Worm (Caenorhabditis elegans) whole organism, L4/young adult: ENCODE measurements around the gene Y54G9A.9.

ENCODE experiments used
- W03F9.2 ChIP-seq: fragments of 150-350 bp; optimal IDR thresholded peaks from 2 replicates; lab custom pipeline; 2014; ENCODE audit warnings: missing biosample characterization, missing genetic modification characterization
- dao-5 ChIP-seq: sonication (generic microtip); optimal IDR thresholded peaks from 2 replicates; lab custom pipeline; 2016; ENCODE audit warnings: missing genotype, missing genetic modification characterization, moderate library complexity, missing compliant biosample characterization
- him-1 ChIP-seq: sonication (generic microtip); optimal IDR thresholded peaks from 2 replicates; lab custom pipeline; 2016; ENCODE audit warnings: missing genotype, missing genetic modification reagents, missing genetic modification characterization, missing compliant biosample characterization

Y54G9A.9 gene

DNA sequence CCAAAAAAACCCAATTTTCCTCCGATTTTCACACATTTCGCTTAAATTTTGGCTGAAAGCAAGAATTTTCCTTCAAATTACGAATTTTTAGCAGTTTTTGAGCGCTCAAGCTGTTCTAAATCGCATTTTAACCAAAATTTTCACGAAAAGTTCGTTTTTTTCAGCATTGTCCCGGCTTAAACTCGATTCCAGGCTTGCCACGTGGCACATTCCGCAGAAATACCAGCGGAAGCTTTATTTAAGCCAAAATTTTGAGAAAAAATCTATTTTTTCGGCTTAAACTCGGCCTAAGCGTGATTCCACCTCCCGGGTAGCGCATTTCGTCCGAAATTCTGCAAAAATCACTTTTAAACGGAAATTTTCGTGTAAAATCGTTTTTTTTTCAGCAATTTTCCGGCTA lies 5.8 kb upstream of the Y54G9A.9 start:
- no peak for TF ChIP-seq dao-5
- TF ChIP-seq W03F9.2 (tag; lab: Kevin White, UChicago): no peak
- no peak for TF ChIP-seq him-1 (tag; lab: Kevin White, UChicago)

DNA sequence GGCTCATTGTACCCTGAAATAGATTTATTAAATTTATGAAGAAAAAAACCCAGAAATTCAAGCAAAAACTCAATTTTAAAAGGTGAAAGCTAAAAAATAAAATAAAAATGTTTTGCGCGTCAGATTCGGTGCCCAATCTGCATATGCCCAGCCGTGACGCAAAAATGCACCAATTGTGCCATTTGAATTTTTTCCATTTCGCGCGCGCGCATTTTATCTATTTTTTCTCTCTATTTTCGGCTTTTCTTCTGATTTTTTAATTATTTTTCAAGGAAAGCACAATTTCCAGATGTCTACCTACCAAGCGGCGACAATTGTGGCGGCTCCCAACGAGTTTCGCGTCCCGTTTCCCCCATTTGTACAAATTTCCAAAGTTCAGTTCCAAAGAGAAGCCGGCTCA lies 3.7 kb upstream of the Y54G9A.9 start, which contains the start of the genes Y54G9A.7 and bub-3:
TSS of gene Y54G9A.7 (minus strand) at position 7 of the 400 bp plus-strand sequence.
TSS of gene bub-3 (plus strand) at position 270 of the 400 bp plus-strand sequence.
- TF ChIP-seq him-1 (tag; lab: Kevin White, UChicago): no peak
- no peak for TF ChIP-seq W03F9.2 (tag; lab: Kevin White, UChicago)
- no peak for TF ChIP-seq dao-5

DNA sequence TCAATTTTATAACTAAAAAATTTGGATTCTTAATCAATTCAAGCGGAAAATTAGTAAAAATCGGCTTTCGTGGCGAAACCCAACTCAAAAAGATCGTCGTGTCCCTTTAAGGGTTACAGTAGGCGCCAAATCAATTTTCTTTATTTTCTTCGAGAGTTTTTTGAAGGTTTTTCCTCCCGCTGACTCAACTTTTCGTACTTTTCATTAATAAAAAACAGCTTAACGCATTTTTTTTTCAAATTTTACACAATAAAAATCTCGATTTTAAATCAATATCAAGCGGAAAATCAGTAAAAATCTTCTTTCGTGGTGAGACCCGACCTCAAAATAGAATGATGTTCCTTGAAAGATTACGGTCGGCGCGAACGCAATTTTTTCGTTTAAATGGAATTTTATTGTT lies 2.6 kb downstream of the Y54G9A.9 start:
- TF ChIP-seq him-1 (tag; lab: Kevin White, UChicago): no peak
- peak; percentile 13 for TF ChIP-seq W03F9.2 (tag; lab: Kevin White, UChicago)

DNA sequence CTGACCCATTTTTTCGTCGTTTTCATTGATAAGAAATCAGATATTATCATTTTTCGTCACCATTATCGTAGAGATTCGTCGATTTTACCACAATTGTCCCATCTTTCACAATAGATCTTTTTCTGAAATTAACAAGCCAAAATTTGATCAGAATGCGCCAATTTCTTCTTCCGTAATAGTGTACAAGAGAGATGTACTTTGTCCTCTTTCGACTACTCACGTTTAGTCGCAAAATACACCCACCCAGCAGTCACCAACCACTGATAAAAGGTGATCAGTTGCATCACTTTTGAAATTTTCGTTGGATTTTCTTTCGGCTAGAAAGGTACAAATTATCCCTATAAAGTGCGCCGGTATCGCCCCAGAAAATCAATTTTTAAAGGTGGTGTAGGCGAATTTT lies 3.1 kb downstream of the Y54G9A.9 start:
- TF ChIP-seq W03F9.2 (tag; lab: Kevin White, UChicago) (no peak), dao-5 (no peak), him-1 (tag; lab: Kevin White, UChicago) (no peak)

DNA sequence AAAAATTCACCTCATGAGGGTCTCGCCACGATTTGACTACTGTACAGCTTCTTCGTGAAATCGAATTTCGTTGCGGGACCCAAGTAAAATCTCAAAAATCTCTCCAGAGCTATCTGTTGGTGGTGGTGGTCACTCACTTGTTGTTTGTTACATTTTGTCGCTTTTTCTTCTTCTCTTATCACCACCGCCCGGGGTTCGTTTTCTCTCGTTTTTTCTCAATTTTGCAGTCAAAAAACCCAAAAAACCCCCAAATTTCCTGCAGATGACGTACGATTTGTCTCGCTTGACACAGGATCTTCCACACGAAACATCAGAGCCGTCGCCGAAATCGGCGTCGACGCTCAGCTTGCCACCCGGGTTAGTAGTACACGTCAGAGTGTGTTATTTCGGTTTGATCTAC lies 6.6 kb downstream of the Y54G9A.9 start, which contains the start of gene R06B9.5:
TSS of gene R06B9.5 (plus strand) at position 232 of the 400 bp plus-strand sequence.
- TF ChIP-seq W03F9.2 (tag; lab: Kevin White, UChicago) (no peak), dao-5 (no peak), him-1 (tag; lab: Kevin White, UChicago) (no peak)

DNA sequence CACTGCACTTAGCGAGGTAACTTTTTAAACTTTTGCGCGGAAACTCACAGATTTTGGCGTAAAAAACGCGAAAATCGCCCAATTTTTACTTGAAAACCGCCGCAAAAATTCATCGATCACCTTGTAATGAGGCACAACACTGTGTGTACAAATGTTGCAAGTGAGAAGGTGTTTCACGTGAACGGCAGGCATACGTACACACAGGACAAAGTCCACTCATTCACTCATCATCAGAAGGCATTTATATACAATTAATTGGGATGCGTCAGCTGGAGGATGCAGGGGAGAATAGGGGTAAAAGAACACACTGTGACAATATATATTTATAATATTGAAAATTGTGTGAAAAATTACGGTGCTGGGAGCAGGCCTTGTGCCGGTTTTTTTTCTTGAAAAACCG lies 7.4 kb downstream of the Y54G9A.9 start:
- TF ChIP-seq W03F9.2 (tag; lab: Kevin White, UChicago): no peak
- TF ChIP-seq him-1 (tag; lab: Kevin White, UChicago): no peak
- TF ChIP-seq dao-5: no peak

DNA sequence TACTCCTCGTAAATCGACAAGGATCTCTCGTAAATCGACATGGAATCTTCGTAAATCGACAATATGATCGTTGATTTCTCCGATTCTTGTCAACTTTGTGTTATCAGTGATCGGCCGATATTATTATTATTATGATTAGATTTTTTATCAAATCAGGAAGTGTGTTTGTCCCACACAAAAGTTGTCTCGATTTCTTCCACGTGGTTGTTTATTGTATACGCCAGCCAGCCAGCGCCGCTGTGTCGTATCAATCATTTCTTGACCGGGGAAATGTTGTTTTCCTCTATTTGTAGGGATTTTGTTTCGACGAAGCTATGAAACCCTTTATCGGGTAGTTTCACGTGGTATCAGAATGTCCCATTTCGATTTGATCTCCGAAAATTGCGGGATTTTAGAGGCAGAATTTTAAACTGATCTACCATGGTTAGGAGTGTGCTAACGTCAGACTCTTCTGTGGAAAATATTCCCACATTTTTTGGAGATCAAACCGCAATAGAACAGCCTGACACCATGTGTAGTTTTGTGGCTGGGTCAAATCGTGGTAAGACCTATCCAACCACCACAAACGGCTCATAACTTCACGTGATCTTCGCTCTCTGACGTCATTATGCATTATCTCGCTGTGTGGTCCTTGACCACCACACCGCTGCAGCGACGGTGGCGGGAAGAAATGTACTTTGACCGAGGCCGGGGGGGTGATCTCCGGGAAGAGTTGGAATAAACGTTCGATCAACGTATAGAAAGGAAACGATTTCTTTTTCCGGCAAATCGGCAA lies 8.4 kb downstream of the Y54G9A.9 start:
- no peak for TF ChIP-seq him-1 (tag; lab: Kevin White, UChicago)
- no peak for TF ChIP-seq W03F9.2 (tag; lab: Kevin White, UChicago)
- TF ChIP-seq dao-5: no peak

DNA sequence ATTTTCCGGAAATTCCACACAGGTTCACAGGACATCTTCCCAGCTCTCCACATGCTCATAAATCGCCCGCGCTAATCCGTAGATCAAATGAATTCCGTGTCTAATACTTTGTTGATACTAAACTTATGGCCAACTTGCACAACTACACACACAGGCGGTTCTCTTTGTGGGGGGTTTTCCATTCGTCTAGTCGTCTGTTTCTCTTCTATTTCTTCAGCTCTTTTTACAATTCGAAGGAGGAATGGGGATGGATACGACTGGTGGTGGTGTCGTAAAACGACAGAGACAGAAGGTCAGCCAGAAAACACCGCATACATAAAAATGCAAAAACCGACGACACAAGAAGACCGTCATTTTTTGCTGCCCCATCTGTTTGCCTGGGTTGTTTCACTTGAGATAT lies 9.9 kb downstream of the Y54G9A.9 start:
- TF ChIP-seq W03F9.2 (tag; lab: Kevin White, UChicago) (no peak), him-1 (tag; lab: Kevin White, UChicago) (no peak), dao-5 (no peak)

DNA sequence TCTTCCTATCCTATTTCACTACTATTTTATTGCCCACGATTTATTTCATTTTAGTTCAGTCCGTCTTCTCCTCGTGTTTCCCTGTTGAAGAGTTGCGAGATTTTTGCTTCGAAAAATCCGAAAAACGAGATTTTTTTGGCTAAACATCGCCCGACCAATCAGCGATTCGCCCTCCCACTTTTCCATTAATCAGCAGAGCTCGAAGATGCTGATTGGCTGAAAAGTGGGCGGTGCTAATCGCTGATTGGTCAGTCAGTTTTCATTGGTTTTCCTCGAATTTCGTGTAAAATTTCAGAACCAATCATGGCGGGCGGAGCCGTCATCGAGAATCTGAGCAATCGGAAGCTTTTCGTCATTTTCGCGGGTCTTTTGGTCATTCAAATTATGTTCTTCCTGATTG lies 11.9 kb downstream of the Y54G9A.9 start, which contains the start of gene mig-14:
TSS of gene mig-14 (plus strand) at position 290 of the 400 bp plus-strand sequence.
- TF ChIP-seq him-1 (tag; lab: Kevin White, UChicago): no peak
- no peak for TF ChIP-seq dao-5
- TF ChIP-seq W03F9.2 (tag; lab: Kevin White, UChicago): no peak

DNA sequence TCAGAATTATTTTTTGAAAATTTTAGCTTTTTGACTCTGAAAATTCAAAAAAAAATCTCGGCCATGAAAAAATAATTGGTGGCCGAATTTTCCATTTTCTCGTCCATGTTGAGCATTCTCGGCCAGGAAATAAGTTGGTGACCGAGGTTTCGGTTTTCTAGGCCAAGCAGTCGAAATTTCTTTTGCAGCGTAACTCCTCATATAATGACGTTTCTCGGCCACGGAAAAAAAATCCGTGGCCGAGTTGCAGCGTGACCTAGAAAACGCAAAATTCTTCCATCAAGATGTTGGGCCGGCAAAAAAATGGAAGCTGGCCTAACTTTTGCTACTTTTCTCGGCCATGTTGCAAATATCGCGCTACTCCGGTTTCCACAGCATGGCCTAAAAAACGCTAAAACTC lies 20.6 kb downstream of the Y54G9A.9 start:
- TF ChIP-seq him-1 (tag; lab: Kevin White, UChicago) (no peak), W03F9.2 (tag; lab: Kevin White, UChicago) (no peak), dao-5 (no peak)

DNA sequence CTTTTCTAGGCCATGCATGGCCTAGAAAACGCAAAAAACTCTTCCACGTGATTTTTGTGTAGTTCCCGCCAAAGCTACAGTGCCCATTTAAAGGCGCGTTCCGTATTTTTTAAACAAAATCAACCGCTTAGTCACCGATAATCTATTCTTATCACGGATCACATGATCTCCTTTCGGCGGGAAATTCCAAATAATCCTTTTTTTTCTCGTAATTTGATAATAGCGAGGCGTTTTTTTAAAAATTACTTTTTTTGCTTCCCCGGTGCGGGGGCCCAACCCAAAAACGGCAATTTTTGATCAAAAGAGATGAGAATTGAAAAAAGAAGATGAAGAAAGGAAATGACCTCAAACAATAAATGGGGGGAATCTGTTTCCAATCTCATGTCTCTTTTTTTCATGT lies 21.5 kb downstream of the Y54G9A.9 start:
- TF ChIP-seq him-1 (tag; lab: Kevin White, UChicago) (no peak), dao-5 (no peak), W03F9.2 (tag; lab: Kevin White, UChicago) (no peak)

DNA sequence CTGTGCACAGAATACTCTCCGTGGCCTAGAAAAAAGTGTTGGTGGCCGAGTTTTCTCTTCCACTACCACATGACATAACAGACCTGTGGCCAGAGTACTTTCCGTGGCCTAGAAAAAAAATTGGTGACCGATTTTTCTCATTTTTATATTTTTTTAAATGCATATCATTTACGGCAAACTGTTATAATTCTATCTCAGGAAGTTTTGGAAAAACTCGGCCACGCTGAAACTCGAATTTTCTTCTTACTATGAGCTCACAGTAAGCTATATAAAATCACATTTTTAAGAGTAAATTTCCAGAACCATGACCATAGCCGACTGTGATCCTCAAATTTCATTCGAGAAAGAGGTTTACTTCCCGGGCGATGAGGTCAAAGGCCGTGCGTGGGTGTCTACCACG lies 22.5 kb downstream of the Y54G9A.9 start, which contains the start of gene arrd-14:
TSS of gene arrd-14 (plus strand) at position 301 of the 400 bp plus-strand sequence.
- TF ChIP-seq W03F9.2 (tag; lab: Kevin White, UChicago): no peak
- no peak for TF ChIP-seq dao-5
- TF ChIP-seq him-1 (tag; lab: Kevin White, UChicago): no peak

DNA sequence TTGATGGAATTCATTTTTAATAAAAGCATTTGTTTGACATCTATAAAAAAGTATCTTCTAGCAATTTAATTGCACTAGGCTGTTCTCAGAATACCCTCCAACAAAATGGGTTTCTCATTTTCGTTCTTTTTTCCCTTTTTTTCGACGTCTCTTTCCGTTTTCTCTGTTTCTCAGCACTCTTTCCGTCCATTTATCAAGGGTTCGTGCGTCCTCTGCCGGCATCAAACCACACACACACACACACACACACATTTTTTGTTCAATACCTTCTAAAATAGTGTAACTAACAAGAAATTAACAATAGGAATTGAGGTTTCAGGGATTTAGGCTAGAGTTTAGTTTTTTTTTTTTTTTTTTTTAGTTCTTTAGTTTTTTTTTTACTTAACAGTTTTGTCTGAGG lies 26.7 kb downstream of the Y54G9A.9 start:
- TF ChIP-seq W03F9.2 (tag; lab: Kevin White, UChicago) (no peak), him-1 (tag; lab: Kevin White, UChicago) (no peak)

DNA sequence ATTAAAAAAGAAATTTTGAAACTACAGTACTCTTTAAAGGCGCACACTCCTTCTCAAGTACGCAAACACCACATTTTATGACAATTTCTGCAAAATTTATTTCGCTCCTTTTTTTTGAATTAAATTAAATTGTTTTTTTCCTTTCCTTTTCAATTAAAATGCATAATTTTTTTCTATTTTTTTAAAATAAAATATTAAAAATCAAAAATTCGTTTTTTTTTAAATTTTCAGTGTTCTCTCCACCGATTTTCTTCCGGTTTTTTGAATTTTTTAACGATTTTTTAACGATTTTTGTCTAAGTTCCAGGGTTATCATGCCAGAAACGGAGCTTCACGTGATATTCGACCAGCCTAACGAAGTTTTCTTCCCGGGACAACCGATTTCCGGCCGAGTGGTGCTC lies 28.6 kb downstream of the Y54G9A.9 start, which contains the start of gene arrd-13:
TSS of gene arrd-13 (plus strand) at position 301 of the 400 bp plus-strand sequence.
- TF ChIP-seq dao-5 (no peak), W03F9.2 (tag; lab: Kevin White, UChicago) (no peak), him-1 (tag; lab: Kevin White, UChicago) (no peak)
